Fruit fly (Drosophila melanogaster): ENCODE data around the gene CG34280.

The CG34280 gene

dm6 chr3R:17401289-17401752 is 2.2 kb downstream of the CG34280 start (continued):
- TF ChIP-seq HHEX (GFP tag; optimal IDR thresholded peaks at IDR 0.05): no peak
- no peak for TF ChIP-seq disco-r (GFP tag; optimal IDR thresholded peaks at IDR 0.05)
- peak; percentile 72 for TF ChIP-seq Xbp1 (GFP tag; optimal IDR thresholded peaks at IDR 0.05)
- TF ChIP-seq lab (GFP tag; optimal IDR thresholded peaks at IDR 0.05): peak; percentile 13
- peak; percentile 47 for TF ChIP-seq bcd (GFP tag; optimal IDR thresholded peaks at IDR 0.05)
- no peak for TF ChIP-seq CG11085 (GFP tag; IDR thresholded peaks at IDR 0.05)
- no peak for TF ChIP-seq sqz (GFP tag; optimal IDR thresholded peaks at IDR 0.05)
- TF ChIP-seq pzg (GFP tag; optimal IDR thresholded peaks at IDR 0.05): peak; percentile 63
- TF ChIP-seq CG12219 (GFP tag; optimal IDR thresholded peaks at IDR 0.05): no peak
- TF ChIP-seq D19A (tag; optimal IDR thresholded peaks at IDR 0.05): peak; percentile 2
- peak; percentile 48 for TF ChIP-seq CG9609 (GFP tag; optimal IDR thresholded peaks at IDR 0.05)
- TF ChIP-seq luna (GFP tag; optimal IDR thresholded peaks at IDR 0.05): peak; percentile 52
- TF ChIP-seq CG10267 (tag; optimal IDR thresholded peaks at IDR 0.05): peak; percentile 16
- peak; percentile 30 for TF ChIP-seq kay (GFP tag; optimal IDR thresholded peaks at IDR 0.05)
- peak; percentile 56 for TF ChIP-seq exex (tag; optimal IDR thresholded peaks at IDR 0.05)
- TF ChIP-seq MESR4 (GFP tag; optimal IDR thresholded peaks at IDR 0.05): peak; percentile 56
- peak; percentile 82 for TF ChIP-seq HLH4C (GFP tag; IDR thresholded peaks at IDR 0.05; ENCODE audit: partially characterized antibody)
- peak; percentile 66 for TF ChIP-seq CoRest (tag; optimal IDR thresholded peaks at IDR 0.05)
- TF ChIP-seq Six4 (GFP tag; optimal IDR thresholded peaks at IDR 0.05): no peak
- TF ChIP-seq gt (GFP tag; IDR thresholded peaks at IDR 0.05): no peak
- TF ChIP-seq CG17829 (tag; optimal IDR thresholded peaks at IDR 0.05): peak; percentile 48
- no peak for TF ChIP-seq CG1529 (GFP tag; optimal IDR thresholded peaks at IDR 0.05)
- TF ChIP-seq NFAT (GFP tag; IDR thresholded peaks at IDR 0.05): peak; percentile 43; the same call in 1 of the 2 replicates
- TF ChIP-seq Fer1 (GFP tag; optimal IDR thresholded peaks at IDR 0.05): peak; percentile 41
- TF ChIP-seq Dbx (GFP tag; IDR thresholded peaks at IDR 0.05): peak; percentile 68; the same call in 2 of the 3 replicates
- TF ChIP-seq Ptx1 (GFP tag; IDR thresholded peaks at IDR 0.05): peak; percentile 47; the same call in 1 of the 2 replicates
- 0 out of 2 replicates have a peak, but pooled peaks have one; percentile 43 for TF ChIP-seq sob (GFP tag; IDR thresholded peaks at IDR 0.05)
- TF ChIP-seq CG4730 (GFP tag; IDR thresholded peaks at IDR 0.05): no peak
- 0 out of 2 replicates have a peak, but pooled peaks have one; percentile 29 for TF ChIP-seq E2f1 (GFP tag; IDR thresholded peaks at IDR 0.05)
- peak; percentile 73; the same call in 2 of the 3 replicates for TF ChIP-seq CG7963 (GFP tag; IDR thresholded peaks at IDR 0.05; ENCODE audit: partially characterized antibody)
- peak; percentile 53 for TF ChIP-seq Hr3 (GFP tag; optimal IDR thresholded peaks at IDR 0.05)
- peak; percentile 51 for TF ChIP-seq gro (GFP tag; optimal IDR thresholded peaks at IDR 0.05)
- TF ChIP-seq CG13624 (GFP tag; optimal IDR thresholded peaks at IDR 0.05): peak; percentile 39
- peak; percentile 22; the same call in 1 of the 2 replicates for TF ChIP-seq Atf6 (GFP tag; IDR thresholded peaks at IDR 0.05)
- TF ChIP-seq CG12155 (GFP tag; optimal IDR thresholded peaks at IDR 0.05): peak; percentile 53
- peak; percentile 59 for TF ChIP-seq CG18599 (GFP tag; optimal IDR thresholded peaks at IDR 0.05)
- no peak for TF ChIP-seq hkb (optimal IDR thresholded peaks at IDR 0.05)
- TF ChIP-seq hkb (GFP tag; IDR thresholded peaks at IDR 0.05): 0 out of 2 replicates have a peak, but pooled peaks have one; percentile 36
- peak; percentile 60 for TF ChIP-seq CG11504 (tag; optimal IDR thresholded peaks at IDR 0.05)
- no peak for TF ChIP-seq Optix (GFP tag; IDR thresholded peaks at IDR 0.05)
- TF ChIP-seq mirr (GFP tag; optimal IDR thresholded peaks at IDR 0.05): peak; percentile 17
- peak; percentile 52 for TF ChIP-seq CG18011 (GFP tag; optimal IDR thresholded peaks at IDR 0.05)
- peak; percentile 39 for TF ChIP-seq Fer3 (tag; optimal IDR thresholded peaks at IDR 0.05)
- TF ChIP-seq chif (GFP tag; optimal IDR thresholded peaks at IDR 0.05): peak in 1 of 2 experiments; percentile 43
- TF ChIP-seq Rfx (GFP tag; IDR thresholded peaks at IDR 0.05): peak; percentile 75
- no peak for TF ChIP-seq CG9797 (GFP tag; optimal IDR thresholded peaks at IDR 0.05)
- TF ChIP-seq run (tag; optimal IDR thresholded peaks at IDR 0.05): no peak
- peak; percentile 21 for TF ChIP-seq dm (GFP tag; optimal IDR thresholded peaks at IDR 0.05)
- peak; percentile 16 for TF ChIP-seq Fer2 (tag; optimal IDR thresholded peaks at IDR 0.05)
- no peak for TF ChIP-seq CG32772 (GFP tag; IDR thresholded peaks at IDR 0.05)
